Worm (Caenorhabditis elegans) whole organism, early embryonic: ENCODE measurements around the gene nhr-146.

Experiments used
- aly-1 ChIP-seq: sonication (generic microtip); optimal IDR thresholded peaks from 2 replicates; lab custom pipeline; 2016; ENCODE audit warnings: missing genetic modification characterization, missing compliant biosample characterization
- ama-1 ChIP-seq: fragments of 150-350 bp; optimal IDR thresholded peaks from 2 replicates; lab custom pipeline; 2014
- ceh-36 ChIP-seq: sonication (generic microtip); optimal IDR thresholded peaks from 2 replicates; lab custom pipeline; 2016; ENCODE audit warnings: missing genetic modification characterization, inconsistent platforms, missing compliant biosample characterization
- hmg-4 ChIP-seq: fragments of 200-800 bp; sonication (Bioruptor generic); optimal IDR thresholded peaks from 2 replicates; lab custom pipeline; 2018; ENCODE audit warnings: mild to moderate bottlenecking, missing genetic modification characterization, missing compliant biosample characterization
- sea-1 ChIP-seq: fragments of 200-800 bp; sonication (Bioruptor generic); conservative IDR thresholded peaks from 2 replicates; pipeline ENCODE4 v1.3.6; 2022; ENCODE audit warnings: missing genetic modification characterization, missing compliant biosample characterization

DNA sequence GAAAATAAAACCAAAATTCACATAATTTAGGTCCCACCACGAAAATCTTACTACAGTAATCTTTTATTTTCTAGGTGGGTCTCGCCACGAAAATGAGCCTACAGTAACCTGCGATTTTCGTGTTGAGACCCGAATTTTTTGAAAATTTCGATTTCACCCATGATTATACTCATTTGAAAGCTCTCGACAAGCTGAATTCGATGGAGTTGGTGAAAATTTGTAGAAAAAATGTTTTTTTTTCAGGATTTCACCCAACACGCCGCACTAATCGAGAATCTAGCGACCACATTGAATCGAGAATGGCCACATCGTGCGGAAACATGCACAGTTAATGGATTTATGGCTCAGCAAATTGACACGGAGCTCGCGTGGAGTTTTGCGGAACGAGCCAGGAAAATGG, 36.3 kb downstream of the nhr-146 start:
- no peak for TF ChIP-seq ama-1 (lab: Kevin White, UChicago)
- TF ChIP-seq hmg-4 (GFP tag; lab: Kevin White, UChicago): no peak
- no peak for TF ChIP-seq sea-1 (GFP tag; lab: Robert Waterston, UW)
- TF ChIP-seq aly-1 (tag; lab: Kevin White, UChicago): no peak
- no peak for TF ChIP-seq ceh-36 (tag; lab: Kevin White, UChicago)
